Fruit fly (Drosophila melanogaster) whole organism, prepupa: ENCODE results near the gene CG34426.

Source experiments
- Blimp-1 ChIP-seq: fragments of 200-800 bp; sonication (Bioruptor generic); optimal IDR thresholded peaks from 3 replicates; lab custom pipeline; 2017; ENCODE audit warnings: missing biosample characterization, missing genetic modification characterization, mild to moderate bottlenecking, moderate library complexity, missing genetic modification reagents
- CG10631 ChIP-seq: fragments of 200-800 bp; sonication (Bioruptor generic); optimal IDR thresholded peaks from 2 replicates; lab custom pipeline; 2016; ENCODE audit warnings: missing biosample characterization, missing genetic modification characterization
- CG11294 ChIP-seq: fragments of 200-800 bp; sonication (Bioruptor generic); IDR thresholded peaks from 2 replicates; pipeline ENCODE4 v1.3.6; 2022; ENCODE audit warnings: missing biosample characterization, missing genetic modification characterization
- CG15336 ChIP-seq: fragments of 200-800 bp; sonication (Bioruptor generic); IDR thresholded peaks from 2 replicates; pipeline ENCODE4 v1.3.6; 2022; ENCODE audit warnings: missing biosample characterization, missing genetic modification characterization
- CG1621 ChIP-seq: fragments of 200-800 bp; sonication (Bioruptor generic); optimal IDR thresholded peaks from 3 replicates; lab custom pipeline; 2018; ENCODE audit warnings: missing biosample characterization, mild to moderate bottlenecking, missing genetic modification characterization
- CG16779 ChIP-seq: fragments of 200-800 bp; sonication (Bioruptor generic); optimal IDR thresholded peaks from 3 replicates; lab custom pipeline; 2017; ENCODE audit warnings: missing biosample characterization, mild to moderate bottlenecking, missing genetic modification characterization
- CG31627 ChIP-seq: fragments of 200-800 bp; sonication (Bioruptor generic); optimal IDR thresholded peaks from 3 replicates; lab custom pipeline; 2016; ENCODE audit warnings: missing biosample characterization, missing genetic modification characterization
- CG32006 ChIP-seq: fragments of 200-800 bp; sonication (Bioruptor generic); optimal IDR thresholded peaks from 3 replicates; lab custom pipeline; 2017; ENCODE audit warnings: missing biosample characterization, mild to moderate bottlenecking, missing genetic modification characterization
- CG3919 ChIP-seq: fragments of 200-800 bp; sonication (Bioruptor generic); optimal IDR thresholded peaks from 3 replicates; lab custom pipeline; 2016; ENCODE audit warnings: missing biosample characterization, missing genetic modification characterization
- CG6163 ChIP-seq: fragments of 200-800 bp; sonication (Bioruptor generic); IDR thresholded peaks from 3 replicates; pipeline ENCODE4 v1.3.6; 2022; ENCODE audit warnings: missing biosample characterization, missing genetic modification characterization
- CG6276 ChIP-seq: fragments of 200-800 bp; sonication (Bioruptor generic); optimal IDR thresholded peaks from 2 replicates; lab custom pipeline; 2017; ENCODE audit warnings: missing biosample characterization, mild to moderate bottlenecking, missing genetic modification characterization
- CG6808 ChIP-seq: fragments of 200-800 bp; sonication (Bioruptor generic); optimal IDR thresholded peaks from 3 replicates; lab custom pipeline; 2017; ENCODE audit warnings: missing biosample characterization, missing genetic modification characterization, mild to moderate bottlenecking, moderate library complexity, missing genetic modification reagents
- CG7368 ChIP-seq: fragments of 200-800 bp; sonication (Bioruptor generic); optimal IDR thresholded peaks from 3 replicates; lab custom pipeline; 2016; ENCODE audit warnings: missing biosample characterization, missing genetic modification characterization
- CG8119 ChIP-seq: fragments of 200-800 bp; sonication (Bioruptor generic); IDR thresholded peaks from 3 replicates; pipeline ENCODE4 v1.3.6; 2022; ENCODE audit warnings: missing biosample characterization, missing genetic modification characterization
- CG8319 ChIP-seq: fragments of 200-800 bp; sonication (Bioruptor generic); optimal IDR thresholded peaks from 3 replicates; lab custom pipeline; 2016; ENCODE audit warnings: missing biosample characterization, missing genetic modification characterization
- CG8632 ChIP-seq: fragments of 200-800 bp; sonication (Bioruptor generic); optimal IDR thresholded peaks from 3 replicates; lab custom pipeline; 2016; ENCODE audit warnings: missing biosample characterization, missing genetic modification characterization
- CG9139 ChIP-seq: fragments of 200-800 bp; sonication (Bioruptor generic); optimal IDR thresholded peaks from 3 replicates; lab custom pipeline; 2017; ENCODE audit warnings: missing biosample characterization, mild to moderate bottlenecking, missing genetic modification characterization
- Eip78C ChIP-seq: fragments of 200-800 bp; sonication (Bioruptor generic); peaks from one replicate; lab custom pipeline; 2016; ENCODE audit warnings: missing biosample characterization, missing genetic modification characterization
- Eip93F ChIP-seq: fragments of 200-800 bp; sonication (Bioruptor generic); optimal IDR thresholded peaks from 2 replicates; lab custom pipeline; 2016; ENCODE audit warnings: missing biosample characterization, mild to moderate bottlenecking, missing genetic modification characterization
- Ets21C ChIP-seq: fragments of 200-800 bp; sonication (Bioruptor generic); optimal IDR thresholded peaks from 3 replicates; lab custom pipeline; 2016; ENCODE audit warnings: missing biosample characterization, missing genetic modification characterization
- Gug ChIP-seq: fragments of 200-800 bp; sonication (Bioruptor generic); IDR thresholded peaks from 2 replicates; pipeline ENCODE4 v1.3.6; 2022; ENCODE audit warnings: missing biosample characterization, missing genetic modification characterization
- Hr38 ChIP-seq: sonication (Bioruptor generic); optimal IDR thresholded peaks from 2 replicates; lab custom pipeline; 2016; ENCODE audit warnings: missing biosample characterization, missing genetic modification characterization
- Hr39 ChIP-seq: fragments of 200-800 bp; sonication (Bioruptor generic); optimal IDR thresholded peaks from 2 replicates; lab custom pipeline; 2016; ENCODE audit warnings: missing biosample characterization, missing genetic modification characterization
- Hr4 ChIP-seq: fragments of 200-800 bp; sonication (Bioruptor generic); optimal IDR thresholded peaks from 3 replicates; lab custom pipeline; 2016; ENCODE audit warnings: missing biosample characterization, missing genetic modification characterization
- Sox102F ChIP-seq: fragments of 200-800 bp; sonication (Bioruptor generic); optimal IDR thresholded peaks from 2 replicates; lab custom pipeline; 2016; ENCODE audit warnings: missing biosample characterization, mild to moderate bottlenecking, missing genetic modification characterization
- acj6 ChIP-seq: fragments of 200-800 bp; sonication (Bioruptor generic); optimal IDR thresholded peaks from 3 replicates; lab custom pipeline; 2016; ENCODE audit warnings: missing biosample characterization, missing genetic modification characterization
- cyc ChIP-seq: fragments of 200-800 bp; sonication (Bioruptor generic); optimal IDR thresholded peaks from 3 replicates; lab custom pipeline; 2016; ENCODE audit warnings: missing biosample characterization, missing genetic modification characterization
- dac ChIP-seq: fragments of 200-800 bp; sonication (Bioruptor generic); optimal IDR thresholded peaks from 2 replicates; lab custom pipeline; 2017; ENCODE audit warnings: missing biosample characterization, mild to moderate bottlenecking, missing genetic modification characterization
- dsx ChIP-seq: fragments of 200-800 bp; optimal IDR thresholded peaks from 3 replicates; lab custom pipeline; 2019; ENCODE audit warnings: missing biosample characterization, mild to moderate bottlenecking, missing genetic modification characterization, moderate library complexity; ENCODE audit not compliant: poor library complexity, severe bottlenecking
- fd59A ChIP-seq: fragments of 200-800 bp; sonication (Bioruptor generic); optimal IDR thresholded peaks from 2 replicates; lab custom pipeline; 2017; ENCODE audit warnings: missing biosample characterization, mild to moderate bottlenecking, missing genetic modification characterization, missing genetic modification reagents
- fd85E ChIP-seq: fragments of 200-800 bp; sonication (Bioruptor generic); optimal IDR thresholded peaks from 3 replicates; lab custom pipeline; 2016; ENCODE audit warnings: missing biosample characterization, missing genetic modification characterization
- fkh ChIP-seq: fragments of 200-800 bp; sonication (Bioruptor generic); optimal IDR thresholded peaks from 3 replicates; lab custom pipeline; 2017; ENCODE audit warnings: missing biosample characterization, mild to moderate bottlenecking, missing genetic modification characterization, moderate library complexity
- net ChIP-seq: fragments of 200-800 bp; sonication (Bioruptor generic); optimal IDR thresholded peaks from 3 replicates; lab custom pipeline; 2016; ENCODE audit warnings: missing biosample characterization, missing genetic modification characterization
- pdm3 ChIP-seq: fragments of 200-800 bp; sonication (Bioruptor generic); optimal IDR thresholded peaks from 3 replicates; lab custom pipeline; 2016; ENCODE audit warnings: missing biosample characterization, missing genetic modification characterization
- salr ChIP-seq, 2 experiments: fragments of 200-800 bp; sonication (Bioruptor generic); optimal IDR thresholded peaks; 3 replicates each; lab custom pipeline; 2016 to 2018; ENCODE audit warnings: missing biosample characterization in 2 of 2, missing genetic modification characterization in 2 of 2, mild to moderate bottlenecking in 1 of 2
- spab ChIP-seq: fragments of 200-800 bp; sonication (Bioruptor generic); optimal IDR thresholded peaks from 2 replicates; lab custom pipeline; 2017; ENCODE audit warnings: missing biosample characterization, mild to moderate bottlenecking, missing genetic modification characterization, missing genetic modification reagents
- ss ChIP-seq, 2 experiments: fragments of 200-800 bp; sonication (Bioruptor generic); optimal IDR thresholded peaks; 2 replicates in 1 of 2; 3 replicates in 1 of 2; lab custom pipeline; 2017 to 2018; ENCODE audit warnings: mild to moderate bottlenecking in 2 of 2, missing biosample characterization in 2 of 2, missing genetic modification characterization in 2 of 2, moderate library complexity in 1 of 2
- svp ChIP-seq: fragments of 200-800 bp; sonication (Bioruptor generic); peaks from one replicate; lab custom pipeline; 2016; ENCODE audit warnings: missing biosample characterization, missing genetic modification characterization
- topi ChIP-seq: fragments of 200-800 bp; sonication (Bioruptor generic); optimal IDR thresholded peaks from 3 replicates; lab custom pipeline; 2016; ENCODE audit warnings: missing biosample characterization, missing genetic modification characterization
- vri ChIP-seq: fragments of 200-800 bp; sonication (Bioruptor generic); optimal IDR thresholded peaks from 3 replicates; lab custom pipeline; 2016; ENCODE audit warnings: missing biosample characterization, mild to moderate bottlenecking, missing genetic modification characterization

Gene CG34426

DNA sequence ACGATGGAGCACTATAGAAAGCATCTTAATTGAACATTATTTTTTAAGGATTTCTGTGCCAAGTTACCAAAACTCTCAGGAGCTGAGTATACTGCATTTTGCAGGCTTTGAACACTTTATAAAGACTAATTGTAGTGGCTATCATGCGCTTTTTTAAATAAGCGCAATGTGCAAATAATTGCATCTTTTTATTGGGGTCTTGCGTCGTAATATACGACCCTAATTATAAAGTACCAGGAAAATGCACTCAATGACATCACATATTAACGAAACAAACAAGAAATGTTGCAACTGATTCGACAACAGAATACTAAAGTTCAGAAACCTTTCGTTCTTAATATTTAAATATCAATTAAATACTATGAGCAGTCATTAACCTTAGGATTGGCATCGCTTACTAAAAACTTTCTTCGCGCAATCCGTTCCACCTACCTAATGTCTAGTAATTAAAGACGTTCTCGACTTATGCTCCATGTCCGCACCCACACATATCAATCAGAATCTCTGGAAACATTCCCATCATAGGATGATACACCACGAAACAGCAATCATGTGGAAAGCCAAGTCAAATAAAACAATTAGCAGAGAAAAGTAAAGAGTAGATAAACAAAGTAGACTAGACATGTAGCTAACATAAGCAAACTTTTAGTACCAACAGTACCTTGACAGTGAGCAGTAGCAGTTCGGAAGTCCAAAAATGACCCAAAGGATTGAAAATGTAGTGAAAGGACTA is 2.0 kb downstream of the CG34426 start, which contains the start of the genes CG32023 and CG34427:
Gene CG32023 (minus strand): TSS at position 101 of the 733 bp plus-strand sequence.
Gene CG34427 (plus strand): TSS at position 683 of the 733 bp plus-strand sequence.
- TF ChIP-seq CG8119 (GFP tag; lab: Robert Waterston, UW), result no peak
- TF ChIP-seq fd59A, result no peak
- TF ChIP-seq CG7368, result no peak
- TF ChIP-seq CG11294 (GFP tag; lab: Robert Waterston, UW), result no peak
- TF ChIP-seq dac, result no peak
- TF ChIP-seq vri (GFP tag; lab: Kevin White, UChicago), result no peak
- no peak for TF ChIP-seq dsx (GFP tag; lab: Kevin White, UChicago)
- no peak for TF ChIP-seq CG8632
- no peak for TF ChIP-seq CG8319 (GFP tag; lab: Kevin White, UChicago)
- TF ChIP-seq Ets21C, result no peak
- TF ChIP-seq CG32006, result no peak
- no peak for TF ChIP-seq CG15336 (GFP tag; lab: Robert Waterston, UW)
- no peak for TF ChIP-seq Eip93F (GFP tag; lab: Kevin White, UChicago)
- TF ChIP-seq acj6 (GFP tag; lab: Kevin White, UChicago), result no peak
- TF ChIP-seq Blimp-1 (GFP tag; lab: Kevin White, UChicago), result no peak
- TF ChIP-seq CG6808 (GFP tag; lab: Kevin White, UChicago), result no peak
- no peak for TF ChIP-seq Eip78C (GFP tag; lab: Kevin White, UChicago)
- no peak for TF ChIP-seq CG6163 (GFP tag; lab: Robert Waterston, UW)
- no peak for TF ChIP-seq Sox102F (GFP tag; lab: Kevin White, UChicago)
- no peak for TF ChIP-seq salr (GFP tag; optimal IDR thresholded peaks at IDR 0.05; lab: Kevin White, UChicago)

DNA sequence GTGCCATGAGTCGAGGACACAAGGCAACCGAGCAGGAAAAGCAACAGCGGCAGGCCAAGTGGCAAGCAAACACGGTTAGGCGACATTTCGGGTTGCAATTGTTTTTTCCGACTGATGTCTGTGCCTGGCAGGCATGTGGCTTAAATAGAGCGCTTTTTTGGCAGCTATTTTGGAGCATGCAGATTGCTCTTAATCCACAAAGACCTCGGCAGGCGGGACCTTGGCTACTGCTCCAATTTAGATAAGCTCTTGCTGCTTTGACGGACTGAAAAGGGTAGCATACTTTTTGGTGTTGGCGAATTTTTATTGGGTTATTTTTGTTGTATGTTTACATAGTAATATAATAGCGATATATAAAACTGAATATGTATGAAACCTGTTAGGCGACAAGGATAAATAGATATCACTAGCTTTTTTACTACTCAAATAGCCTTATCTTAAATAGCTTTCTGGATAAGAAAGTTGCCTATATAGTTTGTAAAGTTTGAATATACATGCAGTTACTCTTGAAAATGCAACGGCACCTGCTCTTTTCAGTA is 4.9 kb downstream of the CG34426 start, which contains the start of the genes CG13312 and CG32024:
Gene CG13312 (minus strand): TSS at position 101 of the 539 bp plus-strand sequence.
Gene CG32024 (plus strand): TSS at position 489 of the 539 bp plus-strand sequence.
- no peak for TF ChIP-seq CG15336 (GFP tag; lab: Robert Waterston, UW)
- peak; percentile 27 for TF ChIP-seq fkh
- no peak for TF ChIP-seq CG1621 (tag; lab: Kevin White, UChicago)

DNA sequence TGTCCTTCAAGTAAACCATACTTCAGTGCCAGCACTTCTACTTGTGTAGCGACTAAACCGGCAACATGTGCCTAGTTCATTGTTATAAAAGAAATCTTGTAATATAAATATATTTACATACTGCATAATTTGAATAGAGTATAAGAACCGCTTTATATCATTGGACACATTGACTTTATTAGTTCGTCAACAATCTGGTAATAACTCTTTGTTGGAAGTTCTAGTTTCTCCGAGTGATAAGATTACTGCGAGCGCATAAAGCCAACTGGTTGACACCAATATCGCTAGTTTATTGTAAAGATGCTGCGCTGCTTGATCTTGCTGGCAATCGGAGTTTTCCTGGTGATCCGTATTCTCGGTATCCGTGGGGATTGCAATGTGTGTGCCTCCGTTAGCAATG is 6.0 kb downstream of the CG34426 start, which contains the start of gene CG13308:
Gene CG13308 (plus strand): TSS at position 301 of the 400 bp plus-strand sequence.
- TF ChIP-seq CG6276 (GFP tag; lab: Kevin White, UChicago) (no peak), Gug (GFP tag; lab: Robert Waterston, UW) (no peak), CG31627 (no peak), net (GFP tag; lab: Kevin White, UChicago) (no peak), Hr39 (GFP tag; lab: Kevin White, UChicago) (no peak), CG8319 (GFP tag; lab: Kevin White, UChicago) (no peak), cyc (GFP tag; lab: Kevin White, UChicago) (no peak), CG32006 (no peak), CG6808 (GFP tag; lab: Kevin White, UChicago) (no peak), CG16779 (tag; lab: Kevin White, UChicago) (no peak), CG9139 (GFP tag; lab: Kevin White, UChicago) (no peak), topi (GFP tag; lab: Kevin White, UChicago) (no peak), Eip78C (GFP tag; lab: Kevin White, UChicago) (no peak), dsx (GFP tag; lab: Kevin White, UChicago) (no peak), Hr38 (no peak), Eip93F (GFP tag; lab: Kevin White, UChicago) (no peak), CG1621 (tag; lab: Kevin White, UChicago) (no peak)

DNA sequence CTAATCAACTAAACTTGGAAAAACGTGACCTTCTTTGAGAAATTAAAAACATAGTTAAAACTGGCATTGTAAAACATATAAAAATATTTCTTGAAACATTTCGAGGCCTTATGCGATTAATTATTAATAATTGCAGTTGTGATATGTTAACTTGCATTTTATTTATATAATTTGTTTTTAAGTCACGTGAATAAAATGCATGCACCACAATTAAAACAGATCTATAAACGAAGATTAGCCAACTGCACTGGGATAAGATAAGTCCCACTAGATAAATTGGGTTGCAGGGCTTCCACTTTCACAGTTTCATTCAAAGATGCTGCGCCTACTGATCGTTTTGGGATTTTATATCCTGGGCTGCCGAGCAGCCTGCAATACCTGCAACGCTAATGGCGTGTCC is 7.8 kb downstream of the CG34426 start, which contains the start of gene CG13309:
Gene CG13309 (plus strand): TSS at position 301 of the 400 bp plus-strand sequence.
- no peak for TF ChIP-seq ss (GFP tag; optimal IDR thresholded peaks at IDR 0.05; lab: Kevin White, UChicago)
- no peak for TF ChIP-seq CG10631 (GFP tag; lab: Kevin White, UChicago)
- TF ChIP-seq CG8632, result no peak
- no peak for TF ChIP-seq CG6808 (GFP tag; lab: Kevin White, UChicago)
- no peak for TF ChIP-seq CG3919
- no peak for TF ChIP-seq net (GFP tag; lab: Kevin White, UChicago)
- TF ChIP-seq spab (GFP tag; lab: Kevin White, UChicago), result no peak
- TF ChIP-seq pdm3 (GFP tag; lab: Kevin White, UChicago), result no peak
- no peak for TF ChIP-seq Blimp-1 (GFP tag; lab: Kevin White, UChicago)
- no peak for TF ChIP-seq Gug (GFP tag; lab: Robert Waterston, UW)
- TF ChIP-seq CG32006, result no peak
- no peak for TF ChIP-seq CG1621 (tag; lab: Kevin White, UChicago)
- TF ChIP-seq svp (GFP tag; lab: Kevin White, UChicago), result no peak
- no peak for TF ChIP-seq fd85E (GFP tag; lab: Kevin White, UChicago)
- TF ChIP-seq Hr4 (GFP tag; lab: Kevin White, UChicago), result no peak
- TF ChIP-seq CG9139 (GFP tag; lab: Kevin White, UChicago), result no peak
